Fruit fly (Drosophila melanogaster) S2 (cell line): ENCODE data around the gene CG7810.

ENCODE experiments used
- CG8478 ChIP-seq: fragments of >200 bp; optimal IDR thresholded peaks from 2 replicates; lab custom pipeline; 2018
- CTCF ChIP-seq, 2 experiments: fragments of >200 bp; optimal IDR thresholded peaks; 2 replicates each; lab custom pipeline; 2018

DNA sequence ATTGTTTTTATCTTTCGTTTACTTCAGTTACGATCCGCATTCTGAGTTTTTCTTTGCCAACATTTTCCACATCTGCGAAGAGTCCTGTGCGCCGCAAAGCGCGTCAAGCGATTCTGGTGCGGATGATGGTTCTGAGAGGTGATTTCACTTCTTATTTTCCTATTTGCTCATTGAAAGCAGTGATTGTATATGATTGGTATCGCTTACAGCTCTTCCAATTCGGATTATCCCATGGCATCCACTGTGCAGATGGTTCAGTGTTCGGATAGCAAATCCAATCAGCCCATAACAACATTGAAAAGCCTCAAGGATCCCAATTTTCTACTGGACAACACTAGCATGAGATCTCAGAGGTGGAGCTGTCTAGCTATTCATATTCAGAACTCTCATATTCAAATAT is 6.4 kb downstream of the CG7810 start:
- TF ChIP-seq CTCF (optimal IDR thresholded peaks at IDR 0.05; lab: Kevin White, UChicago) (no peak), CG8478 (lab: Kevin White, UChicago) (no peak)
